Worm (Caenorhabditis elegans) whole organism, L3 larva: ENCODE data around the gene srh-147.

Experiments used
- elt-2 ChIP-seq: sonication (generic microtip); optimal IDR thresholded peaks from 2 replicates; lab custom pipeline; 2016; ENCODE audit warnings: missing genetic modification reagents, mild to moderate bottlenecking, missing genetic modification characterization, missing compliant biosample characterization
- pqm-1 ChIP-seq: fragments of 150-350 bp; optimal IDR thresholded peaks from 2 replicates; lab custom pipeline; 2017; ENCODE audit warnings: missing biosample characterization, missing genetic modification characterization, inconsistent platforms
- skn-1 ChIP-seq: fragments of 150-350 bp; optimal IDR thresholded peaks from 2 replicates; lab custom pipeline; 2014; ENCODE audit warnings: missing biosample characterization, missing genetic modification characterization

DNA sequence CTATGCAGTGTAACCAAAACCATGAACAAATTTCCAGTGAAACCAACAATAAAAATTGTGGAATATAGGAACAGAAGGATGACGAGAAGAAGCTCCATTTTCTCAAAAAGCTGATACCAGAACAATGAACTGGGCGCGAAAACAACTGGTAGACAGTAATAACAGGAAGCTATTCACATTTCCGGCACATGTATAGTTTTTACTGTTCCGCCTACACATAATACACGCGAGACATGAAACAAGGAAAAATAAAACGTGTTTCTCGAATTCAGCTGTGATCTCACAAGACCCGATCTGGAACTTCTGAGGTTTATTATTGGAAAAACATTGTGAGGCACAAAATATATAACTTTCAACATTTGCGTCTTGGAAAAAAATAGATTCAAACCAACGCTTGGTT is 40.6 kb downstream of the srh-147 start, which contains the start of gene srsx-36:
- no peak for TF ChIP-seq skn-1 (tag; lab: Kevin White, UChicago)
- TF ChIP-seq pqm-1 (tag; lab: Kevin White, UChicago) = no peak
- no peak for TF ChIP-seq elt-2 (tag; lab: Kevin White, UChicago)
